Fruit fly (Drosophila melanogaster) whole organism, embryonic: Measurements from ENCODE around the gene CG7379.
A peak's percentile ranks its signal among the peaks of the same experiment; 100 is the strongest.

Experiments used
- Atf-2 ChIP-seq: fragments of 200-800 bp; sonication (Bioruptor generic); optimal IDR thresholded peaks from 2 replicates; lab custom pipeline; 2016; ENCODE audit warnings: missing biosample characterization, missing genetic modification characterization
- Atf3 ChIP-seq: fragments of 200-800 bp; sonication (Bioruptor generic); optimal IDR thresholded peaks from 3 replicates; lab custom pipeline; 2016; ENCODE audit warnings: missing biosample characterization, missing genetic modification characterization
- CG14014 ChIP-seq: fragments of 200-800 bp; sonication (Bioruptor generic); IDR thresholded peaks from 2 replicates; pipeline ENCODE4 v1.3.6; 2022; ENCODE audit warnings: missing biosample characterization, missing genetic modification characterization
- CG14667 ChIP-seq: fragments of 200-800 bp; sonication (Bioruptor generic); IDR thresholded peaks from 2 replicates; pipeline ENCODE4 v1.3.6; 2022; ENCODE audit warnings: missing biosample characterization, missing genetic modification characterization
- CG1602 ChIP-seq: fragments of 200-800 bp; sonication (Bioruptor generic); optimal IDR thresholded peaks from 3 replicates; lab custom pipeline; 2016; ENCODE audit warnings: missing biosample characterization, missing genetic modification characterization
- CG17912 ChIP-seq: fragments of 200-800 bp; sonication (Bioruptor generic); optimal IDR thresholded peaks from 2 replicates; lab custom pipeline; 2018; ENCODE audit warnings: missing biosample characterization, mild to moderate bottlenecking, missing genetic modification characterization
- CG2875 ChIP-seq: fragments of 200-800 bp; sonication (Bioruptor generic); optimal IDR thresholded peaks from 2 replicates; lab custom pipeline; 2017; ENCODE audit warnings: missing biosample characterization, mild to moderate bottlenecking, missing genetic modification characterization, missing genetic modification reagents
- CG32532 ChIP-seq: fragments of 200-800 bp; sonication (Bioruptor generic); IDR thresholded peaks from 2 replicates; pipeline ENCODE4 v1.3.6; 2022; ENCODE audit warnings: missing biosample characterization, missing genetic modification characterization
- CG34422 ChIP-seq: fragments of 200-800 bp; sonication (Bioruptor generic); IDR thresholded peaks from 3 replicates; pipeline ENCODE4 v1.3.6; 2022; ENCODE audit warnings: missing biosample characterization, missing genetic modification characterization
- CG4617 ChIP-seq: fragments of 200-800 bp; sonication (Bioruptor generic); optimal IDR thresholded peaks from 3 replicates; lab custom pipeline; 2016; ENCODE audit warnings: missing biosample characterization, missing genetic modification characterization, borderline replicate concordance
- CG6254 ChIP-seq: fragments of 200-800 bp; sonication (Bioruptor generic); optimal IDR thresholded peaks from 3 replicates; lab custom pipeline; 2017; ENCODE audit warnings: mild to moderate bottlenecking, missing biosample characterization, missing genetic modification reagents, missing genetic modification characterization
- CG9437 ChIP-seq: fragments of 200-800 bp; sonication (Bioruptor generic); optimal IDR thresholded peaks from 2 replicates; lab custom pipeline; 2018; ENCODE audit warnings: missing biosample characterization, mild to moderate bottlenecking, missing genetic modification characterization
- CG9817 ChIP-seq: fragments of 200-800 bp; sonication (Bioruptor generic); optimal IDR thresholded peaks from 2 replicates; lab custom pipeline; 2018; ENCODE audit warnings: missing biosample characterization, mild to moderate bottlenecking, missing genetic modification characterization, moderate library complexity
- CG9876 ChIP-seq: fragments of 200-800 bp; sonication (Bioruptor generic); optimal IDR thresholded peaks from 2 replicates; lab custom pipeline; 2016; ENCODE audit warnings: missing biosample characterization, missing genetic modification characterization
- CkIIα-i1 ChIP-seq: fragments of 200-800 bp; sonication (Bioruptor generic); IDR thresholded peaks from 2 replicates; pipeline ENCODE4 v1.3.6; 2022; ENCODE audit warnings: missing biosample characterization, missing genetic modification characterization
- Dfd ChIP-seq, 2 experiments: fragments of >200 bp; optimal IDR thresholded peaks; 2 replicates each; lab custom pipeline; 2017; ENCODE audit warnings: missing biosample characterization in 2 of 2, missing genetic modification characterization in 2 of 2
- Dip3 ChIP-seq: fragments of 200-800 bp; sonication (Bioruptor generic); optimal IDR thresholded peaks from 3 replicates; lab custom pipeline; 2016; ENCODE audit warnings: missing biosample characterization, missing genetic modification characterization
- Dll ChIP-seq: fragments of 200-800 bp; sonication (Bioruptor generic); IDR thresholded peaks from 4 replicates; pipeline ENCODE4 v1.3.6; 2022; ENCODE audit warnings: missing biosample characterization, missing genetic modification characterization; ENCODE audit not compliant: partially characterized antibody
- E2f1 ChIP-seq: fragments of 200-800 bp; sonication (Bioruptor generic); IDR thresholded peaks from 2 replicates; pipeline ENCODE4 v1.3.6; 2022; ENCODE audit warnings: missing biosample characterization, missing genetic modification characterization
- ERR ChIP-seq: fragments of 200-800 bp; sonication (Bioruptor generic); optimal IDR thresholded peaks from 2 replicates; lab custom pipeline; 2016; ENCODE audit warnings: missing biosample characterization, missing genetic modification characterization
- Ets97D ChIP-seq: fragments of 200-800 bp; sonication (Bioruptor generic); optimal IDR thresholded peaks from 3 replicates; lab custom pipeline; 2016; ENCODE audit warnings: missing biosample characterization, missing genetic modification characterization
- MESR4 ChIP-seq: fragments of 200-800 bp; sonication (Bioruptor generic); optimal IDR thresholded peaks from 2 replicates; lab custom pipeline; 2018; ENCODE audit warnings: missing biosample characterization, mild to moderate bottlenecking, missing genetic modification characterization, moderate library complexity
- Mad ChIP-seq: fragments of 200-800 bp; sonication (Bioruptor generic); optimal IDR thresholded peaks from 2 replicates; lab custom pipeline; 2016; ENCODE audit warnings: missing biosample characterization, missing genetic modification characterization
- Med ChIP-seq: fragments of 200-800 bp; sonication (Bioruptor generic); peaks from one replicate; lab custom pipeline; 2016; ENCODE audit warnings: missing biosample characterization, missing genetic modification characterization, mild to moderate bottlenecking, inconsistent platforms, moderate library complexity
- NFAT ChIP-seq: fragments of 200-800 bp; sonication (Bioruptor generic); IDR thresholded peaks from 2 replicates; pipeline ENCODE4 v1.3.6; 2022; ENCODE audit warnings: missing biosample characterization, missing genetic modification characterization
- Optix ChIP-seq: fragments of 200-800 bp; sonication (Bioruptor generic); IDR thresholded peaks from 3 replicates; pipeline ENCODE4 v1.3.6; 2022; ENCODE audit warnings: missing biosample characterization, missing genetic modification characterization
- Side ChIP-seq: fragments of 200-800 bp; sonication (Bioruptor generic); optimal IDR thresholded peaks from 2 replicates; lab custom pipeline; 2016; ENCODE audit warnings: missing biosample characterization, missing genetic modification characterization
- Sox102F ChIP-seq: fragments of 200-800 bp; sonication (Bioruptor generic); optimal IDR thresholded peaks from 2 replicates; lab custom pipeline; 2018; ENCODE audit warnings: missing biosample characterization, mild to moderate bottlenecking, missing genetic modification characterization, moderate library complexity
- Xbp1 ChIP-seq: fragments of 200-800 bp; sonication (Bioruptor generic); optimal IDR thresholded peaks from 3 replicates; lab custom pipeline; 2016; ENCODE audit warnings: missing biosample characterization, mild to moderate bottlenecking, missing genetic modification characterization
- Xrp1 ChIP-seq: fragments of 200-800 bp; sonication (Bioruptor generic); IDR thresholded peaks from 2 replicates; pipeline ENCODE4 v1.3.6; 2022; ENCODE audit warnings: missing biosample characterization, missing genetic modification characterization
- bowl ChIP-seq: fragments of 200-800 bp; sonication (Bioruptor generic); IDR thresholded peaks from 2 replicates; pipeline ENCODE4 v1.3.6; 2022; ENCODE audit warnings: missing biosample characterization, missing genetic modification characterization
- bsh ChIP-seq, 2 experiments: fragments of 200-800 bp; sonication (Bioruptor generic); optimal IDR thresholded peaks; 2 replicates each; lab custom pipeline; 2017 to 2018; ENCODE audit warnings: mild to moderate bottlenecking in 2 of 2, missing biosample characterization in 2 of 2, missing genetic modification characterization in 2 of 2, moderate library complexity in 1 of 2
- btn ChIP-seq: fragments of 200-800 bp; sonication (Bioruptor generic); optimal IDR thresholded peaks from 2 replicates; lab custom pipeline; 2016; ENCODE audit warnings: missing biosample characterization, missing genetic modification characterization
- cad ChIP-seq: fragments of >200 bp; optimal IDR thresholded peaks from 2 replicates; lab custom pipeline; 2017; ENCODE audit warnings: missing biosample characterization, missing genetic modification characterization
- crp ChIP-seq, 2 experiments: fragments of 200-800 bp; sonication (Bioruptor generic); optimal IDR thresholded peaks; 2 replicates in 1 of 2; 3 replicates in 1 of 2; lab custom pipeline; 2017; ENCODE audit warnings: missing biosample characterization in 2 of 2, missing genetic modification characterization in 2 of 2, mild to moderate bottlenecking in 1 of 2, moderate library complexity in 1 of 2
- dati ChIP-seq: fragments of 200-800 bp; sonication (Bioruptor generic); IDR thresholded peaks from 2 replicates; pipeline ENCODE4 v1.3.6; 2022; ENCODE audit warnings: missing biosample characterization, missing genetic modification characterization
- dm ChIP-seq: fragments of 200-800 bp; sonication (Bioruptor generic); optimal IDR thresholded peaks from 3 replicates; lab custom pipeline; 2016; ENCODE audit warnings: missing biosample characterization, missing genetic modification characterization
- esg ChIP-seq: fragments of 200-800 bp; sonication (Bioruptor generic); conservative IDR thresholded peaks from 2 replicates; pipeline ENCODE4 v1.3.6; 2022; ENCODE audit warnings: missing biosample characterization, missing genetic modification characterization
- exex ChIP-seq: fragments of 200-800 bp; sonication (Bioruptor generic); optimal IDR thresholded peaks from 4 replicates; lab custom pipeline; 2018; ENCODE audit warnings: missing biosample characterization, mild to moderate bottlenecking, missing genetic modification characterization, moderate library complexity
- fd102C ChIP-seq: fragments of 200-800 bp; sonication (Bioruptor generic); optimal IDR thresholded peaks from 2 replicates; lab custom pipeline; 2018; ENCODE audit warnings: missing biosample characterization, mild to moderate bottlenecking, missing genetic modification characterization, moderate library complexity
- fru ChIP-seq: fragments of >200 bp; optimal IDR thresholded peaks from 2 replicates; lab custom pipeline; 2017
- gsb ChIP-seq: fragments of 200-800 bp; sonication (Bioruptor generic); IDR thresholded peaks from 2 replicates; pipeline ENCODE4 v1.3.6; 2022; ENCODE audit warnings: missing biosample characterization, missing genetic modification characterization
- gt ChIP-seq: fragments of 200-800 bp; sonication (Bioruptor generic); IDR thresholded peaks from 2 replicates; pipeline ENCODE4 v1.3.6; 2022; ENCODE audit warnings: missing biosample characterization, missing genetic modification characterization
- insv ChIP-seq, 2 experiments: fragments of 200-800 bp; sonication (Bioruptor generic); optimal IDR thresholded peaks; 3 replicates each; lab custom pipeline; 2016 to 2018; ENCODE audit warnings: missing biosample characterization in 2 of 2, missing genetic modification characterization in 2 of 2
- kni ChIP-seq: fragments of 200-800 bp; sonication (Bioruptor generic); optimal IDR thresholded peaks from 3 replicates; lab custom pipeline; 2017; ENCODE audit warnings: mild to moderate bottlenecking, missing biosample characterization, missing genetic modification reagents, missing genetic modification characterization
- mam ChIP-seq: fragments of 200-800 bp; sonication (Bioruptor generic); optimal IDR thresholded peaks from 3 replicates; lab custom pipeline; 2016; ENCODE audit warnings: missing biosample characterization, missing genetic modification characterization
- nerfin-2 ChIP-seq: fragments of 200-800 bp; sonication (Bioruptor generic); IDR thresholded peaks from 2 replicates; pipeline ENCODE4 v1.3.6; 2022; ENCODE audit warnings: missing biosample characterization, missing genetic modification characterization; ENCODE audit not compliant: partially characterized antibody
- otp ChIP-seq: fragments of 200-800 bp; sonication (Bioruptor generic); IDR thresholded peaks from 3 replicates; pipeline ENCODE4, ENCODE4 v1.3.6; 2022; ENCODE audit warnings: missing biosample characterization, missing genetic modification characterization
- pnt ChIP-seq: fragments of 200-800 bp; sonication (Bioruptor generic); optimal IDR thresholded peaks from 3 replicates; lab custom pipeline; 2016; ENCODE audit warnings: missing biosample characterization, missing genetic modification characterization
- pros ChIP-seq: fragments of 200-800 bp; sonication (Bioruptor generic); optimal IDR thresholded peaks from 3 replicates; lab custom pipeline; 2019; ENCODE audit warnings: missing biosample characterization, mild to moderate bottlenecking, missing genetic modification characterization, moderate library complexity
- tx ChIP-seq: fragments of 200-800 bp; sonication (Bioruptor generic); optimal IDR thresholded peaks from 2 replicates; lab custom pipeline; 2016; ENCODE audit warnings: missing biosample characterization, missing genetic modification characterization
- wor ChIP-seq: fragments of 200-800 bp; sonication (Bioruptor generic); IDR thresholded peaks from 2 replicates; pipeline ENCODE4 v1.3.6; 2022; ENCODE audit warnings: missing biosample characterization, missing genetic modification characterization

Gene CG7379

dm6 chr3R:17781371-17781770 is 16.7 kb downstream of the CG7379 start (continued):
- TF ChIP-seq dati (GFP tag; lab: Robert Waterston, UW) (peak; percentile 62; the same call in 1 of the 2 replicates), Atf3 (GFP tag; lab: Kevin White, UChicago) (peak; percentile 55), otp (GFP tag; lab: Robert Waterston, UW) (peak; percentile 61; the same call in 1 of the 3 replicates), fru (lab: Kevin White, UChicago) (no peak), insv (GFP tag; optimal IDR thresholded peaks at IDR 0.05; lab: Kevin White, UChicago) (no peak), Med (peak; percentile 98), pnt (GFP tag; lab: Kevin White, UChicago) (peak; percentile 83), Side (GFP tag; lab: Kevin White, UChicago) (peak; percentile 71), Dll (GFP tag; lab: Robert Waterston, UW) (no peak), Ets97D (GFP tag; lab: Kevin White, UChicago) (peak; percentile 38), bowl (GFP tag; lab: Robert Waterston, UW) (no peak), CG9437 (GFP tag; lab: Kevin White, UChicago) (peak; percentile 23), CG17912 (no peak), gt (peak; percentile 45; the same call in 1 of the 2 replicates), Dfd (GFP tag; optimal IDR thresholded peaks at IDR 0.05; lab: Kevin White, UChicago) (no peak), CG32532 (GFP tag; lab: Robert Waterston, UW) (peak; percentile 94), CG14667 (GFP tag; lab: Robert Waterston, UW) (peak; percentile 83), wor (peak; percentile 71), Sox102F (GFP tag; lab: Kevin White, UChicago) (peak; percentile 83), CG6254 (GFP tag; lab: Kevin White, UChicago) (peak; percentile 13), tx (peak; percentile 33), Xrp1 (peak; percentile 83), ERR (peak; percentile 54), CG4617 (GFP tag; lab: Kevin White, UChicago) (peak; percentile 4), CG9817 (peak; percentile 92), Atf-2 (peak; percentile 54), kni (GFP tag; lab: Kevin White, UChicago) (peak; percentile 35), CG1602 (GFP tag; lab: Kevin White, UChicago) (peak; percentile 55), mam (GFP tag; lab: Kevin White, UChicago) (peak; percentile 82), exex (tag; lab: Kevin White, UChicago) (peak; percentile 24), NFAT (GFP tag; lab: Robert Waterston, UW) (peak; percentile 92), bsh (GFP tag; optimal IDR thresholded peaks at IDR 0.05; lab: Kevin White, UChicago) (peak in 1 of 2 experiments; percentile 81), crp (GFP tag; optimal IDR thresholded peaks at IDR 0.05; lab: Kevin White, UChicago) (no peak), cad (GFP tag; lab: Kevin White, UChicago) (no peak), Mad (GFP tag; lab: Kevin White, UChicago) (peak; percentile 33), btn (GFP tag; lab: Kevin White, UChicago) (peak; percentile 54), Optix (0 out of 3 replicates have a peak, but pooled peaks have one; percentile 43), dm (peak; percentile 9), pros (GFP tag; lab: Kevin White, UChicago) (no peak), nerfin-2 (no peak), CG2875 (GFP tag; lab: Kevin White, UChicago) (peak; percentile 65), CG14014 (GFP tag; lab: Robert Waterston, UW) (peak; percentile 74), Xbp1 (GFP tag; lab: Kevin White, UChicago) (peak; percentile 79), CG34422 (peak; percentile 87), E2f1 (GFP tag; lab: Robert Waterston, UW) (peak; percentile 86), esg (peak; percentile 72), CkIIα-i1 (GFP tag; lab: Robert Waterston, UW) (peak; percentile 54; the same call in 1 of the 2 replicates), CG9876 (peak; percentile 17), fd102C (no peak), Dip3 (peak; percentile 65), MESR4 (no peak), gsb (peak; percentile 83)
